Fruit fly (Drosophila melanogaster): ENCODE results near the gene CG18585.

DNA sequence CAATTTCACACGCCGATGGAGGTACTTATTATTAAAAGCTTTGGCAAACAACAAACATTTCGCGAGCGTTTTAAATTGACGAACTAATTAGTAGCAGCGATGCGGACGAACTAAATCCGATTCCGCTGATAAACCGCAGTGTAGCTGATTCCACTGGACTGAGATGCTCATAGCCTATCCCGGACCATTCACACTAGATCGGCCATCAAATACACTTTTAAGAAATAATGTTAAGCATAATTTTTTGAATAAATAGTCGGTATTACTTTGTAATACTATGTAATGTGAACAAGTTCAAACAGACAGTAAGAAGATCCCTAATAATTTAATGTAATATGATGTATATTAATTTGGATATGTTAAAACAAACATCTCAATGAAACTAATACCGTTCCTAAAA is 31.9 kb upstream of the CG18585 start, which contains the start of gene CG13794:
- TF ChIP-seq CG32121 (GFP tag; IDR thresholded peaks at IDR 0.05) (no peak), fd96Ca (GFP tag; IDR thresholded peaks at IDR 0.05) (no peak), EcR (GFP tag; optimal IDR thresholded peaks at IDR 0.05) (no peak)

Measured in whole organism, pupa.